Worm (Caenorhabditis elegans) whole organism, late embryonic: ENCODE data around the gene nhr-126.

Experiments used
- ceh-22 ChIP-seq: sonication (generic microtip); optimal IDR thresholded peaks from 2 replicates; lab custom pipeline; 2017; ENCODE audit warnings: missing biosample characterization, missing genetic modification characterization
- ceh-45 ChIP-seq: fragments of 200-800 bp; sonication (Bioruptor generic); IDR thresholded peaks from 2 replicates; pipeline ENCODE4 v1.3.6; 2022; ENCODE audit warnings: missing genetic modification reagents, missing genetic modification characterization, missing compliant biosample characterization
- ceh-48 ChIP-seq: sonication (generic microtip); optimal IDR thresholded peaks from 2 replicates; lab custom pipeline; 2016; ENCODE audit warnings: missing genetic modification characterization, inconsistent platforms, missing compliant biosample characterization
- elt-2 ChIP-seq: sonication (generic microtip); optimal IDR thresholded peaks from 2 replicates; lab custom pipeline; 2016; ENCODE audit warnings: missing genetic modification reagents, missing genetic modification characterization, missing compliant biosample characterization
- fkh-10 ChIP-seq: fragments of 150-350 bp; optimal IDR thresholded peaks from 2 replicates; lab custom pipeline; 2014; ENCODE audit warnings: missing biosample characterization, missing genetic modification reagents, missing genetic modification characterization
- hlh-15 ChIP-seq: sonication (generic microtip); optimal IDR thresholded peaks from 2 replicates; lab custom pipeline; 2016; ENCODE audit warnings: missing genetic modification characterization, missing compliant biosample characterization
- hlh-30 ChIP-seq: sonication (generic microtip); optimal IDR thresholded peaks from 2 replicates; lab custom pipeline; 2017; ENCODE audit warnings: antibody characterized with exemption, missing genetic modification characterization, missing compliant biosample characterization; ENCODE audit not compliant: insufficient read depth
- pha-4 ChIP-seq: fragments of 150-350 bp; optimal IDR thresholded peaks from 2 replicates; lab custom pipeline; 2018; ENCODE audit warnings: missing biosample characterization, missing genetic modification reagents, missing genetic modification characterization
- pqm-1 ChIP-seq: sonication (generic microtip); optimal IDR thresholded peaks from 2 replicates; lab custom pipeline; 2016; ENCODE audit warnings: missing genetic modification characterization, missing compliant biosample characterization
- tbx-2 ChIP-seq: sonication (generic microtip); optimal IDR thresholded peaks from 2 replicates; lab custom pipeline; 2016; ENCODE audit warnings: missing genetic modification characterization, missing compliant biosample characterization

- TF ChIP-seq pqm-1: no peak
- TF ChIP-seq fkh-10 (GFP tag; lab: Kevin White, UChicago): no peak
- TF ChIP-seq hlh-30 (tag; lab: Kevin White, UChicago): no peak
- TF ChIP-seq elt-2 (tag; lab: Kevin White, UChicago): no peak
- no peak for TF ChIP-seq pha-4 (tag; lab: Kevin White, UChicago)
- TF ChIP-seq ceh-22: no peak
- no peak for TF ChIP-seq hlh-15 (tag; lab: Kevin White, UChicago)
- TF ChIP-seq tbx-2 (tag; lab: Kevin White, UChicago): no peak
- no peak for TF ChIP-seq ceh-48 (tag; lab: Kevin White, UChicago)
- TF ChIP-seq ceh-45 (GFP tag; lab: Robert Waterston, UW): no peak
Measured at ce11 chrV:2225130-2225529, 3.8 kb upstream of the nhr-126 start, which contains the start of gene nhr-103.
